Worm (Caenorhabditis elegans) whole organism, young adult: ENCODE measurements around the gene ocr-4.

Experiments
- F10E7.11 ChIP-seq: sonication (generic microtip); optimal IDR thresholded peaks from 2 replicates; lab custom pipeline; 2017; ENCODE audit warnings: mild to moderate bottlenecking, missing genetic modification characterization, moderate library complexity, missing compliant biosample characterization
- F33H1.4 ChIP-seq: fragments of 200-800 bp; sonication (Bioruptor generic); IDR thresholded peaks from 2 replicates; pipeline ENCODE4 v1.3.6; 2022; ENCODE audit warnings: missing genetic modification reagents, missing genetic modification characterization, missing compliant biosample characterization
- F39B2.1 ChIP-seq: fragments of 200-800 bp; sonication (Bioruptor generic); IDR thresholded peaks from 2 replicates; pipeline ENCODE4 v1.3.6; 2022; ENCODE audit warnings: missing genetic modification reagents, missing genetic modification characterization, missing compliant biosample characterization
- F57A8.1 ChIP-seq: fragments of 200-800 bp; sonication (Bioruptor generic); optimal IDR thresholded peaks from 2 replicates; lab custom pipeline; 2018; ENCODE audit warnings: mild to moderate bottlenecking, missing genetic modification characterization, moderate library complexity, missing compliant biosample characterization
- Y53F4B.3 ChIP-seq: fragments of 200-800 bp; sonication (Bioruptor generic); IDR thresholded peaks from 2 replicates; pipeline ENCODE4 v1.3.6; 2022; ENCODE audit warnings: missing genetic modification reagents, missing genetic modification characterization, missing compliant biosample characterization
- Y56A3A.18 ChIP-seq: fragments of 200-800 bp; sonication (Bioruptor generic); IDR thresholded peaks from 2 replicates; pipeline ENCODE4 v1.3.6; 2022; ENCODE audit warnings: missing genetic modification reagents, missing genetic modification characterization, missing compliant biosample characterization
- Y67H2A.10 ChIP-seq: fragments of 200-800 bp; sonication (Bioruptor generic); conservative IDR thresholded peaks from 2 replicates; pipeline ENCODE4 v1.3.6; 2022; ENCODE audit warnings: missing genetic modification reagents, missing genetic modification characterization, missing compliant biosample characterization
- Y79H2A.3 ChIP-seq: fragments of 200-800 bp; sonication (Bioruptor generic); conservative IDR thresholded peaks from 2 replicates; pipeline ENCODE4 v1.3.6; 2022; ENCODE audit warnings: missing genetic modification reagents, missing genetic modification characterization, missing compliant biosample characterization
- Y95B8A.8 ChIP-seq: fragments of 200-800 bp; sonication (Bioruptor generic); IDR thresholded peaks from 2 replicates; pipeline ENCODE4 v1.3.6; 2022; ENCODE audit warnings: missing genetic modification reagents, missing genetic modification characterization, missing compliant biosample characterization
- aptf-2 ChIP-seq: fragments of 200-800 bp; sonication (Bioruptor generic); conservative IDR thresholded peaks from 2 replicates; pipeline ENCODE4 v1.3.6; 2022; ENCODE audit warnings: missing genetic modification reagents, missing genetic modification characterization, missing compliant biosample characterization
- attf-5 ChIP-seq: fragments of 200-800 bp; sonication (Bioruptor generic); optimal IDR thresholded peaks from 2 replicates; lab custom pipeline; 2018; ENCODE audit warnings: mild to moderate bottlenecking, missing genetic modification characterization, missing compliant biosample characterization
- attf-6 ChIP-seq: fragments of 200-800 bp; sonication (Bioruptor generic); IDR thresholded peaks from 2 replicates; pipeline ENCODE4 v1.3.6; 2022; ENCODE audit warnings: missing genetic modification reagents, missing genetic modification characterization, missing compliant biosample characterization
- ceh-100 ChIP-seq: fragments of 200-800 bp; sonication (Bioruptor generic); IDR thresholded peaks from 2 replicates; pipeline ENCODE4 v1.3.6; 2022; ENCODE audit warnings: missing genetic modification reagents, missing genetic modification characterization, missing compliant biosample characterization
- ceh-40 ChIP-seq: fragments of 200-800 bp; sonication (Bioruptor generic); IDR thresholded peaks from 2 replicates; pipeline ENCODE4 v1.3.6; 2022; ENCODE audit warnings: missing genetic modification characterization, missing compliant biosample characterization
- ceh-91 ChIP-seq: fragments of 200-800 bp; sonication (Bioruptor generic); IDR thresholded peaks from 2 replicates; pipeline ENCODE4 v1.3.6; 2022; ENCODE audit warnings: missing genetic modification reagents, missing genetic modification characterization, missing compliant biosample characterization
- ets-4 ChIP-seq: fragments of 200-800 bp; sonication (Bioruptor generic); optimal IDR thresholded peaks from 2 replicates; lab custom pipeline; 2018; ENCODE audit warnings: mild to moderate bottlenecking, missing genetic modification characterization, missing compliant biosample characterization
- hlh-12 ChIP-seq: sonication (generic microtip); optimal IDR thresholded peaks from 2 replicates; lab custom pipeline; 2016; ENCODE audit warnings: missing genetic modification characterization, missing compliant biosample characterization
- hmg-20 ChIP-seq: fragments of 200-800 bp; sonication (Bioruptor generic); IDR thresholded peaks from 2 replicates; pipeline ENCODE4 v1.3.6; 2022; ENCODE audit warnings: missing genetic modification reagents, missing genetic modification characterization, missing compliant biosample characterization
- hrde-1 ChIP-seq: sonication (generic microtip); optimal IDR thresholded peaks from 2 replicates; lab custom pipeline; 2016; ENCODE audit warnings: missing genetic modification characterization, mild to moderate bottlenecking, missing compliant biosample characterization, moderate library complexity, missing genotype, missing genetic modification reagents, borderline replicate concordance
- let-526 ChIP-seq: fragments of 200-800 bp; sonication (Bioruptor generic); IDR thresholded peaks from 2 replicates; pipeline ENCODE4 v1.3.6; 2022; ENCODE audit warnings: missing genetic modification reagents, missing genetic modification characterization, missing compliant biosample characterization
- lin-35 ChIP-seq, 3 experiments: fragments of 150-350 bp in 2 of 3; sonication (generic microtip) in 1 of 3; optimal IDR thresholded peaks; 2 replicates each; lab custom pipeline; 2014 to 2018; ENCODE audit warnings: missing biosample characterization in 3 of 3, missing genetic modification characterization in 3 of 3, missing genetic modification reagents in 3 of 3
- lin-40 ChIP-seq: sonication (generic microtip); optimal IDR thresholded peaks from 2 replicates; lab custom pipeline; 2016; ENCODE audit warnings: missing genetic modification characterization, mild to moderate bottlenecking, missing compliant biosample characterization, missing genotype, missing genetic modification reagents
- lin-54 ChIP-seq: fragments of 200-800 bp; sonication (Bioruptor generic); optimal IDR thresholded peaks from 2 replicates; lab custom pipeline; 2018; ENCODE audit warnings: mild to moderate bottlenecking, missing genetic modification characterization, missing compliant biosample characterization
- madf-10 ChIP-seq: sonication (generic microtip); optimal IDR thresholded peaks from 2 replicates; lab custom pipeline; 2016; ENCODE audit warnings: mild to moderate bottlenecking, missing genetic modification characterization, missing compliant biosample characterization
- madf-3 ChIP-seq: fragments of 200-800 bp; sonication (Bioruptor generic); IDR thresholded peaks from 2 replicates; pipeline ENCODE4 v1.3.6; 2022; ENCODE audit warnings: missing genetic modification reagents, missing genetic modification characterization, missing compliant biosample characterization
- mel-28 ChIP-seq: sonication (generic microtip); optimal IDR thresholded peaks from 2 replicates; lab custom pipeline; 2016; ENCODE audit warnings: borderline replicate concordance, mild to moderate bottlenecking, missing genetic modification characterization, missing compliant biosample characterization
- mxl-1 ChIP-seq: sonication (generic microtip); optimal IDR thresholded peaks from 2 replicates; lab custom pipeline; 2016; ENCODE audit warnings: missing genetic modification characterization, missing compliant biosample characterization
- nfya-2 ChIP-seq: fragments of 200-800 bp; sonication (Bioruptor generic); IDR thresholded peaks from 2 replicates; pipeline ENCODE4 v1.3.6; 2022; ENCODE audit warnings: missing genetic modification reagents, missing genetic modification characterization, missing compliant biosample characterization
- nhr-90 ChIP-seq: sonication (generic microtip); optimal IDR thresholded peaks from 2 replicates; lab custom pipeline; 2016; ENCODE audit warnings: missing genotype, mild to moderate bottlenecking, missing genetic modification characterization, missing compliant biosample characterization
- sea-2 ChIP-seq: fragments of 200-800 bp; sonication (Bioruptor generic); IDR thresholded peaks from 2 replicates; pipeline ENCODE4 v1.3.6; 2022; ENCODE audit warnings: missing genetic modification characterization, missing compliant biosample characterization
- snpc-1.3 ChIP-seq: sonication (generic microtip); optimal IDR thresholded peaks from 2 replicates; lab custom pipeline; 2017; ENCODE audit warnings: missing genetic modification characterization, mild to moderate bottlenecking, missing compliant biosample characterization, antibody characterized with exemption, moderate library complexity, missing genotype, missing genetic modification reagents; ENCODE audit not compliant: insufficient read depth
- somi-1 ChIP-seq: fragments of 200-800 bp; sonication (Bioruptor generic); optimal IDR thresholded peaks from 2 replicates; lab custom pipeline; 2018; ENCODE audit warnings: mild to moderate bottlenecking, missing genetic modification characterization, missing compliant biosample characterization
- sptf-2 ChIP-seq: fragments of 200-800 bp; sonication (Bioruptor generic); optimal IDR thresholded peaks from 2 replicates; lab custom pipeline; 2018; ENCODE audit warnings: mild to moderate bottlenecking, missing genetic modification characterization, missing compliant biosample characterization
- zim-3 ChIP-seq: sonication (generic microtip); optimal IDR thresholded peaks from 2 replicates; lab custom pipeline; 2017; ENCODE audit warnings: mild to moderate bottlenecking, missing genetic modification characterization, moderate library complexity, missing compliant biosample characterization
- ztf-18 ChIP-seq: sonication (generic microtip); optimal IDR thresholded peaks from 2 replicates; lab custom pipeline; 2016; ENCODE audit warnings: missing genotype, mild to moderate bottlenecking, missing genetic modification characterization, missing compliant biosample characterization
- ztf-26 ChIP-seq: sonication (generic microtip); optimal IDR thresholded peaks from 2 replicates; lab custom pipeline; 2017; ENCODE audit warnings: missing genetic modification characterization, missing compliant biosample characterization

ocr-4 gene

ce11 chrIV:7344020-7344419, 11.4 kb upstream of the ocr-4 start (continued):
- TF ChIP-seq snpc-1.3 (tag; lab: Kevin White, UChicago) = no peak
- TF ChIP-seq Y67H2A.10 (GFP tag; lab: Robert Waterston, UW) = no peak
- TF ChIP-seq let-526 = no peak
- peak; percentile 14 for TF ChIP-seq nhr-90 (tag; lab: Kevin White, UChicago)
- no peak for TF ChIP-seq Y79H2A.3
- no peak for TF ChIP-seq ceh-91 (GFP tag; lab: Robert Waterston, UW)
- no peak for TF ChIP-seq F33H1.4 (GFP tag; lab: Robert Waterston, UW)
- peak; percentile 2 for TF ChIP-seq ets-4
- no peak for TF ChIP-seq madf-10 (tag; lab: Kevin White, UChicago)
- no peak for TF ChIP-seq ztf-26 (tag; lab: Kevin White, UChicago)
- no peak for TF ChIP-seq hrde-1
- TF ChIP-seq attf-5 = peak; percentile 14
- TF ChIP-seq F10E7.11 (tag; lab: Kevin White, UChicago) = no peak
- no peak for TF ChIP-seq somi-1
- TF ChIP-seq lin-35 (GFP tag; optimal IDR thresholded peaks at IDR 0.05; lab: Kevin White, UChicago) = no peak
- TF ChIP-seq ztf-18 (tag; lab: Kevin White, UChicago) = peak; percentile 32
- no peak for TF ChIP-seq sptf-2 (GFP tag; lab: Kevin White, UChicago)
- no peak for TF ChIP-seq ceh-40 (GFP tag; lab: Robert Waterston, UW)
- 0 out of 2 replicates have a peak, but pooled peaks have one; percentile 30 for TF ChIP-seq F39B2.1
- no peak for TF ChIP-seq nfya-2 (GFP tag; lab: Robert Waterston, UW)
- TF ChIP-seq mel-28 (tag; lab: Kevin White, UChicago) = no peak
- TF ChIP-seq mxl-1 = peak; percentile 23
- TF ChIP-seq Y53F4B.3 (GFP tag; lab: Robert Waterston, UW) = 0 out of 2 replicates have a peak, but pooled peaks have one; percentile 9
- TF ChIP-seq sea-2 (GFP tag; lab: Robert Waterston, UW) = no peak
- TF ChIP-seq ceh-100 (GFP tag; lab: Robert Waterston, UW) = no peak; the same call in 1 of the 2 replicates
- no peak for TF ChIP-seq F57A8.1 (GFP tag; lab: Kevin White, UChicago)
- TF ChIP-seq Y95B8A.8 (GFP tag; lab: Robert Waterston, UW) = 0 out of 2 replicates have a peak, but pooled peaks have one; percentile 35
- TF ChIP-seq madf-3 (GFP tag; lab: Robert Waterston, UW) = no peak
- TF ChIP-seq hmg-20 (GFP tag; lab: Robert Waterston, UW) = no peak

- TF ChIP-seq aptf-2 (GFP tag; lab: Robert Waterston, UW) (no peak), lin-54 (GFP tag; lab: Kevin White, UChicago) (no peak), lin-40 (tag; lab: Kevin White, UChicago) (no peak), hlh-12 (tag; lab: Kevin White, UChicago) (no peak), zim-3 (tag; lab: Kevin White, UChicago) (no peak), Y56A3A.18 (GFP tag; lab: Robert Waterston, UW) (no peak)
- TF ChIP-seq, all 124 proteins: peak for 0
Observed at ce11 chrIV:7342144-7342543, 9.5 kb upstream of the ocr-4 start.

ce11 chrIV:7339095-7339494, 6.5 kb upstream of the ocr-4 start:
- no peak for TF ChIP-seq attf-6 (GFP tag; lab: Robert Waterston, UW)
